Worm (Caenorhabditis elegans): ENCODE results near the gene dao-4.
A peak's percentile ranks its signal among the peaks of the same experiment; 100 is the strongest.

The dao-4 gene

DNA sequence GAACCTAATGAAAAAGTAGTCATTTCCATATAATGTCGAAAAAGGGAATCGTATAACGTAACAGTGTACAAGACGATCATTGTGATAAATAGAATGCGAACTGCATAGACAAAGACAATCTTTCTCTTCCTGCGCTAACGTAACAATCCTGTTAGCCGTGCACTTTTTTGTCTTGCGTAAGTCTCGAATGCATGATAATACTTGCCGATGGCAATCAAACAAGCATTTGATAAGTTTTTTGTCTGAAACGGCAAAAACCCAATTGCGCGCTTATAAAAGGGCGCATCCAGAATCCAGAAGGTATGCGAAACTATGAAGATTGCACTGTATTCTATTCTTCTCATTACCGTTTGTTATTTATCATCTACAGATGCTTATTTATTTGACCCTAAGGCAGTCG, at the start of gene dao-4:
TSS of gene dao-4 (plus strand) at position 301 of the 400 bp plus-strand sequence.
- TF ChIP-seq pag-3 (tag; optimal IDR thresholded peaks at IDR 0.05; ENCODE audit: borderline replicate concordance): no peak
- TF ChIP-seq zip-5 (tag; optimal IDR thresholded peaks at IDR 0.05): no peak
- no peak for TF ChIP-seq C08G9.2 (tag; optimal IDR thresholded peaks at IDR 0.05)

DNA sequence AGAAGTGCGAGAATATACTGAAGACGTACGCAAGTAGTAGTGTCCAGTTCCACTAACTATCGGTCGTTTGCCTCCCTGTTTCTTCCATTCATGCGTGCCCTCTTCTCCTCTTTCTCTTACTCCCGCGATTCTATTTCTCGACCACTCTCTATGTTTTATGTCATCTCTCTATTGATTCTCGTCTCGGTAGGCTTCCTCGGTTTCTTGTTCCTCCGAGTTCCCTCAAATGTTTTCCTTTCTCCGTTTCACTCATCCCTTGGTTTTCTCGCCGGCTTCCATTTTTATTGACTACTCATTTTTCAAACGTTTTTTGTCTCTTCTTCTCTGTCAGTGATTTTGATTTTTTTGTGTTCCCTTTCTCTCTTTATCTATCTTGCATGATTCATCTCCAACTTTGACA, 48.7 kb upstream of the dao-4 start:
- TF ChIP-seq ceh-48 (tag; optimal IDR thresholded peaks at IDR 0.05) (peak; percentile 60), hlh-13 (GFP tag; optimal IDR thresholded peaks at IDR 0.05) (no peak), madf-2 (tag; optimal IDR thresholded peaks at IDR 0.05) (peak; percentile 4), ceh-22 (tag; optimal IDR thresholded peaks at IDR 0.05) (no peak), elt-2 (tag; optimal IDR thresholded peaks at IDR 0.05) (no peak), fkh-10 (GFP tag; optimal IDR thresholded peaks at IDR 0.05) (no peak), K02D7.2 (tag; optimal IDR thresholded peaks at IDR 0.05) (no peak), ama-1 (optimal IDR thresholded peaks at IDR 0.05) (no peak), unc-55 (GFP tag; optimal IDR thresholded peaks at IDR 0.05) (peak; percentile 10), ceh-19 (GFP tag; optimal IDR thresholded peaks at IDR 0.05) (no peak), sdc-2 (tag; optimal IDR thresholded peaks at IDR 0.05) (no peak), fax-1 (tag; optimal IDR thresholded peaks at IDR 0.05) (no peak), ceh-24 (tag; optimal IDR thresholded peaks at IDR 0.05) (no peak), sox-2 (GFP tag; IDR thresholded peaks at IDR 0.05) (no peak), nhr-11 (tag; optimal IDR thresholded peaks at IDR 0.05) (no peak), pros-1 (tag; optimal IDR thresholded peaks at IDR 0.05) (no peak), elt-4 (tag; optimal IDR thresholded peaks at IDR 0.05) (no peak), T23F11.4 (GFP tag; optimal IDR thresholded peaks at IDR 0.05) (no peak), ceh-31 (tag; optimal IDR thresholded peaks at IDR 0.05) (peak; percentile 46), hlh-8 (tag; optimal IDR thresholded peaks at IDR 0.05) (no peak), zip-5 (tag; optimal IDR thresholded peaks at IDR 0.05) (no peak), hlh-30 (tag; optimal IDR thresholded peaks at IDR 0.05; ENCODE audit: insufficient read depth) (no peak), Y22D7AL.16 (tag; optimal IDR thresholded peaks at IDR 0.05) (no peak), tbx-7 (tag; optimal IDR thresholded peaks at IDR 0.05) (no peak), ahr-1 (tag; optimal IDR thresholded peaks at IDR 0.05) (no peak), ceh-30 (tag; optimal IDR thresholded peaks at IDR 0.05) (no peak), ceh-14 (tag; optimal IDR thresholded peaks at IDR 0.05) (no peak), ceh-34 (tag; optimal IDR thresholded peaks at IDR 0.05) (peak; percentile 64), ceh-18 (tag; optimal IDR thresholded peaks at IDR 0.05) (peak; percentile 65), nfya-1 (tag; optimal IDR thresholded peaks at IDR 0.05) (peak; percentile 5), pha-4 (tag; optimal IDR thresholded peaks at IDR 0.05) (no peak), F13H6.1 (tag; optimal IDR thresholded peaks at IDR 0.05) (peak; percentile 0), C08G9.2 (tag; optimal IDR thresholded peaks at IDR 0.05) (no peak), C38D4.7 (GFP tag; optimal IDR thresholded peaks at IDR 0.05) (no peak), ceh-45 (GFP tag; IDR thresholded peaks at IDR 0.05) (no peak), ttx-3 (tag; optimal IDR thresholded peaks at IDR 0.05) (no peak), sox-4 (tag; optimal IDR thresholded peaks at IDR 0.05) (no peak), unc-42 (tag; optimal IDR thresholded peaks at IDR 0.05) (peak; percentile 61), pat-9 (tag; optimal IDR thresholded peaks at IDR 0.05) (no peak), pqm-1 (tag; optimal IDR thresholded peaks at IDR 0.05) (no peak), ztf-16 (tag; optimal IDR thresholded peaks at IDR 0.05) (no peak), dve-1 (tag; optimal IDR thresholded peaks at IDR 0.05) (no peak), dmd-4 (tag; optimal IDR thresholded peaks at IDR 0.05; ENCODE audit: borderline replicate concordance) (no peak), hlh-15 (tag; optimal IDR thresholded peaks at IDR 0.05) (no peak), syd-9 (tag; optimal IDR thresholded peaks at IDR 0.05) (no peak), unc-86 (tag; optimal IDR thresholded peaks at IDR 0.05) (no peak), tbx-2 (tag; optimal IDR thresholded peaks at IDR 0.05) (peak; percentile 10), ref-2 (tag; optimal IDR thresholded peaks at IDR 0.05) (peak; percentile 33), rnt-1 (tag; optimal IDR thresholded peaks at IDR 0.05) (no peak), odd-2 (tag; optimal IDR thresholded peaks at IDR 0.05) (no peak), pax-1 (tag; optimal IDR thresholded peaks at IDR 0.05) (peak; percentile 91)
